Worm (Caenorhabditis elegans): ENCODE results near the gene hoe-1.

hoe-1 gene

DNA sequence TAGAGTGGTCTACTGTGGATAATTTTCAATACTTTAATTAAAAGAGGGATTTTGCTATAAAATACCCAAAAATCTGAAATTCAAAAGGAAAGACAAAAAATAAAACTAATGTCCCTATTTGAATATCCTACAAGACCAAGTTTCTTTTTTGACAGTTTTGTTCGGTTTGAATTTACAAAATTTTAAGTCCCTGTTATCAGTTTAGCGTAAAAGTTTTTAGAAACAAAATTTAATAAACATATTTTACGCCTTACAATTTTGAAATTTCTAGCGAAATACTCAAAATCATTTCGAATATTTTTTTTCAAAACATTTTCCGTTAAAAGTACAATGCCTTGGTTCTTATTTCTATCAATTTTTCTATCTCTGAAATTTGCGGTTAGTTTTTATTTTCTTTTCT lies 51.6 kb downstream of the hoe-1 start, which contains the start of gene spe-51:
Gene spe-51, plus strand, starts transcription at position 301 of the 400 bp plus-strand sequence.
- TF ChIP-seq Y105C5A.15 (GFP tag; IDR thresholded peaks at IDR 0.05), result no peak
- no peak for TF ChIP-seq nhr-76 (tag; optimal IDR thresholded peaks at IDR 0.05)
